Worm (Caenorhabditis elegans) whole organism, midembryonic: ENCODE measurements around the gene M117.6.

Experiments used
- T22C8.4 ChIP-seq: fragments of 200-800 bp; sonication (Bioruptor generic); IDR thresholded peaks from 2 replicates; pipeline ENCODE4 v1.3.6; 2022; ENCODE audit warnings: missing genetic modification characterization, missing compliant biosample characterization
- klf-2 ChIP-seq: fragments of 200-800 bp; sonication (Bioruptor generic); conservative IDR thresholded peaks from 2 replicates; pipeline ENCODE4 v1.3.6; 2022; ENCODE audit warnings: missing genetic modification reagents, missing genetic modification characterization, missing compliant biosample characterization
- med-1 ChIP-seq: sonication (generic microtip); optimal IDR thresholded peaks from 2 replicates; lab custom pipeline; 2017; ENCODE audit warnings: missing genetic modification characterization, mild to moderate bottlenecking, missing compliant biosample characterization, antibody characterized with exemption, missing genetic modification reagents; ENCODE audit not compliant: insufficient read depth
- ztf-23 ChIP-seq: fragments of 200-800 bp; sonication (Bioruptor generic); IDR thresholded peaks from 2 replicates; pipeline ENCODE4 v1.3.6; 2022; ENCODE audit warnings: missing genetic modification reagents, missing genetic modification characterization, missing compliant biosample characterization

- TF ChIP-seq klf-2 (no peak), med-1 (GFP tag; lab: Kevin White, UChicago) (no peak), ztf-23 (GFP tag; lab: Robert Waterston, UW) (no peak), T22C8.4 (GFP tag; lab: Robert Waterston, UW) (no peak)
These were observed 28.2 kb upstream of the M117.6 start, which contains the start of gene ech-2 for ce11 chrIV:11855900-11856660.
